Fruit fly (Drosophila melanogaster): ENCODE results near the gene pip.
A peak's percentile ranks its signal among the peaks of the same experiment; 100 is the strongest.

The pip gene

DNA sequence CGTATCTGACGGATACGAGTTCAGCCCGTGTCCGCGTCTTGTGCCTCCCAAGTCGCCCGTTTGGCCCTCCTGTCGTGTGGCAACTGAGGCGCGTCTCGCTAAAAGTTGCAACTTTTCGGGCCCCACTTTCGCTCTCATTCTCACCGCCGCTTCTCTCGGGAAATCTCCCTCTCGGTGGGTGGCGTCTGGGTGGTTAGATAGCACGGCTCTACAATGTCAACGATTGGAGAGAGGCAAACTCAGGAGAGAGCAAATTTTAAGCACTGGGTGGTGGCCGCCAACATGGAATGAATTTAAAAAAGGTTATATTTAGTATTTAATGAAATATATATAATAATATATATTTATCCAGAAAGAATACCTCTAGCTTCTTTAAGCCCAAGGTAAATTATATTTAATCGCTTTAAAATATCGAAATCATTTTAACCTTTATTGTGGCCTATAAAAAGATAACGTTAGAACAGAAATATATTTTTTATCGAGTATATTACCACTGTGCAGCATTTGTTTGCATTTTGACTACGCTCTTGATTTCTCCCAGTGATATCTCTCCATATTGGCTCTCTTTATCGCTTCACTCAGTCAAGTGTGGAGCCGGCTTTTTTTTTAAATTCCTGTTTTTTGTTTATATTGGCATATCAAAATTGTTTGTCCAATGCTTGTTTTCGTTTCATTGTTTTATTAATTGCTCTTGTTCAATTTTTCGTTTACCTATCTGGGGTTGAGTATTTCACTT is 44.8 kb downstream of the pip start, which contains the start of gene Gbs-76A (continued):
- TF ChIP-seq Kr (GFP tag; optimal IDR thresholded peaks at IDR 0.05) (no peak), Elba2 (GFP tag; optimal IDR thresholded peaks at IDR 0.05) (no peak), CG42726 (GFP tag; IDR thresholded peaks at IDR 0.05; ENCODE audit: partially characterized antibody) (no peak), CG34376 (GFP tag; optimal IDR thresholded peaks at IDR 0.05) (peak; percentile 51), dmrt11E (tag; optimal IDR thresholded peaks at IDR 0.05) (peak; percentile 69), CG8290 (GFP tag; optimal IDR thresholded peaks at IDR 0.05) (no peak), CG8290 (tag; optimal IDR thresholded peaks at IDR 0.05) (peak in 1 of 2 experiments; percentile 13), Ssrp (tag; optimal IDR thresholded peaks at IDR 0.05) (peak; percentile 83), CG30403 (GFP tag; optimal IDR thresholded peaks at IDR 0.05) (peak; percentile 51), abd-A (tag; optimal IDR thresholded peaks at IDR 0.05) (peak; percentile 71), ara (GFP tag; IDR thresholded peaks at IDR 0.05) (peak; percentile 73; the same call in 1 of the 2 replicates), Dref (GFP tag; IDR thresholded peaks at IDR 0.05) (no peak), bab2 (GFP tag; optimal IDR thresholded peaks at IDR 0.05) (no peak), CG5245 (GFP tag; optimal IDR thresholded peaks at IDR 0.05) (no peak), klu (GFP tag; IDR thresholded peaks at IDR 0.05) (no peak), sim (GFP tag; IDR thresholded peaks at IDR 0.05) (no peak), CG11085 (GFP tag; IDR thresholded peaks at IDR 0.05) (no peak), ash1 (GFP tag; optimal IDR thresholded peaks at IDR 0.05) (no peak), zen2 (GFP tag; IDR thresholded peaks at IDR 0.05; ENCODE audit: partially characterized antibody) (no peak), CG31441 (GFP tag; IDR thresholded peaks at IDR 0.05) (peak; percentile 93), CG6689 (GFP tag; IDR thresholded peaks at IDR 0.05) (peak; percentile 85), zfh1 (GFP tag; IDR thresholded peaks at IDR 0.05) (peak; percentile 56; the same call in 1 of the 3 replicates), CG13624 (GFP tag; optimal IDR thresholded peaks at IDR 0.05) (no peak), CG18262 (tag; optimal IDR thresholded peaks at IDR 0.05) (peak; percentile 88), pb (GFP tag; optimal IDR thresholded peaks at IDR 0.05) (no peak), HLH3B (GFP tag; IDR thresholded peaks at IDR 0.05) (peak; percentile 60; the same call in 1 of the 2 replicates), tll (GFP tag; optimal IDR thresholded peaks at IDR 0.05) (no peak), Nf-YC (tag; optimal IDR thresholded peaks at IDR 0.05) (peak; percentile 81), CG18011 (GFP tag; optimal IDR thresholded peaks at IDR 0.05) (peak; percentile 47), nom (GFP tag; optimal IDR thresholded peaks at IDR 0.05) (peak; percentile 63), trem (tag; optimal IDR thresholded peaks at IDR 0.05) (peak; percentile 75), rib (GFP tag; IDR thresholded peaks at IDR 0.05) (no peak), pita (GFP tag; optimal IDR thresholded peaks at IDR 0.05) (no peak), pnt (GFP tag; optimal IDR thresholded peaks at IDR 0.05) (no peak), Sry-β (GFP tag; optimal IDR thresholded peaks at IDR 0.05) (no peak), da (GFP tag; optimal IDR thresholded peaks at IDR 0.05) (no peak), Side (GFP tag; optimal IDR thresholded peaks at IDR 0.05) (no peak), chn (GFP tag; optimal IDR thresholded peaks at IDR 0.05) (no peak), onecut (GFP tag; IDR thresholded peaks at IDR 0.05) (peak; percentile 63; the same call in 1 of the 2 replicates), grn (GFP tag; optimal IDR thresholded peaks at IDR 0.05) (no peak), CG12155 (GFP tag; optimal IDR thresholded peaks at IDR 0.05) (no peak), Fer1 (GFP tag; optimal IDR thresholded peaks at IDR 0.05) (peak; percentile 91), ftz-f1 (GFP tag; optimal IDR thresholded peaks at IDR 0.05) (no peak), vvl (GFP tag; IDR thresholded peaks at IDR 0.05) (peak; percentile 75), CG9215 (GFP tag; IDR thresholded peaks at IDR 0.05) (peak; percentile 70), phol (tag; optimal IDR thresholded peaks at IDR 0.05) (peak; percentile 88), Six4 (GFP tag; optimal IDR thresholded peaks at IDR 0.05) (peak; percentile 41), ranshi (GFP tag; IDR thresholded peaks at IDR 0.05) (peak; percentile 27; the same call in 1 of the 2 replicates), cas (GFP tag; IDR thresholded peaks at IDR 0.05) (peak; percentile 27; the same call in 1 of the 2 replicates), HLH54F (GFP tag; optimal IDR thresholded peaks at IDR 0.05) (no peak), CG11456 (GFP tag; IDR thresholded peaks at IDR 0.05) (no peak)
